Fruit fly (Drosophila melanogaster) whole organism, embryonic: ENCODE measurements around the gene Pdfr.

Source experiments
- CG10209 ChIP-seq: fragments of 200-800 bp; sonication (Bioruptor generic); optimal IDR thresholded peaks from 3 replicates; lab custom pipeline; 2017; ENCODE audit warnings: missing biosample characterization, mild to moderate bottlenecking, missing genetic modification characterization, missing genetic modification reagents
- CG10565 ChIP-seq: fragments of 200-800 bp; sonication (Bioruptor generic); optimal IDR thresholded peaks from 3 replicates; lab custom pipeline; 2016; ENCODE audit warnings: missing biosample characterization, mild to moderate bottlenecking, missing genetic modification characterization
- CG10979 ChIP-seq: fragments of 200-800 bp; sonication (Bioruptor generic); optimal IDR thresholded peaks from 2 replicates; lab custom pipeline; 2018; ENCODE audit warnings: missing biosample characterization, mild to moderate bottlenecking, missing genetic modification characterization, moderate library complexity
- CG11247 ChIP-seq: fragments of 200-800 bp; sonication (Bioruptor generic); IDR thresholded peaks from 2 replicates; pipeline ENCODE4 v1.3.6; 2022; ENCODE audit warnings: missing biosample characterization, missing genetic modification characterization
- CG11398 ChIP-seq: fragments of 200-800 bp; sonication (Bioruptor generic); optimal IDR thresholded peaks from 2 replicates; lab custom pipeline; 2016; ENCODE audit warnings: missing biosample characterization, missing genetic modification characterization
- CG15011 ChIP-seq: fragments of 200-800 bp; sonication (Bioruptor generic); optimal IDR thresholded peaks from 3 replicates; lab custom pipeline; 2018; ENCODE audit warnings: missing biosample characterization, mild to moderate bottlenecking, missing genetic modification characterization
- CG1603 ChIP-seq: fragments of 200-800 bp; sonication (Bioruptor generic); optimal IDR thresholded peaks from 2 replicates; lab custom pipeline; 2019; ENCODE audit warnings: missing biosample characterization, mild to moderate bottlenecking, missing genetic modification characterization, moderate library complexity
- CG16779 ChIP-seq: fragments of 200-800 bp; sonication (Bioruptor generic); IDR thresholded peaks from 2 replicates; pipeline ENCODE4 v1.3.6; 2022; ENCODE audit warnings: missing biosample characterization, missing genetic modification characterization
- CG17328 ChIP-seq: fragments of 200-800 bp; sonication (Bioruptor generic); IDR thresholded peaks from 2 replicates; pipeline ENCODE4 v1.3.6; 2022; ENCODE audit warnings: missing biosample characterization, missing genetic modification characterization
- CG17568 ChIP-seq: fragments of 200-800 bp; sonication (Bioruptor generic); optimal IDR thresholded peaks from 2 replicates; lab custom pipeline; 2018; ENCODE audit warnings: missing biosample characterization, mild to moderate bottlenecking, missing genetic modification characterization, moderate library complexity
- CG18262 ChIP-seq: fragments of 200-800 bp; optimal IDR thresholded peaks from 3 replicates; lab custom pipeline; 2019; ENCODE audit warnings: missing biosample characterization, mild to moderate bottlenecking, missing genetic modification characterization, moderate library complexity
- CG1832 ChIP-seq: fragments of 200-800 bp; sonication (Bioruptor generic); optimal IDR thresholded peaks from 2 replicates; lab custom pipeline; 2017; ENCODE audit warnings: missing biosample characterization, mild to moderate bottlenecking, missing genetic modification characterization, inconsistent platforms
- CG34422 ChIP-seq: fragments of 200-800 bp; sonication (Bioruptor generic); IDR thresholded peaks from 3 replicates; pipeline ENCODE4 v1.3.6; 2022; ENCODE audit warnings: missing biosample characterization, missing genetic modification characterization
- CG7372 ChIP-seq: fragments of 200-800 bp; sonication (Bioruptor generic); IDR thresholded peaks from 2 replicates; pipeline ENCODE4 v1.3.6; 2022; ENCODE audit warnings: missing biosample characterization, missing genetic modification characterization
- CG8388 ChIP-seq: fragments of 200-800 bp; sonication (Bioruptor generic); optimal IDR thresholded peaks from 2 replicates; lab custom pipeline; 2019; ENCODE audit warnings: missing biosample characterization, mild to moderate bottlenecking, missing genetic modification characterization, moderate library complexity
- CG9727 ChIP-seq: fragments of 200-800 bp; sonication (Bioruptor generic); optimal IDR thresholded peaks from 3 replicates; lab custom pipeline; 2017; ENCODE audit warnings: missing biosample characterization, mild to moderate bottlenecking, missing genetic modification characterization
- Dip3 ChIP-seq: fragments of 200-800 bp; sonication (Bioruptor generic); optimal IDR thresholded peaks from 3 replicates; lab custom pipeline; 2016; ENCODE audit warnings: missing biosample characterization, missing genetic modification characterization
- Dll ChIP-seq: fragments of 200-800 bp; sonication (Bioruptor generic); IDR thresholded peaks from 4 replicates; pipeline ENCODE4 v1.3.6; 2022; ENCODE audit warnings: missing biosample characterization, missing genetic modification characterization; ENCODE audit not compliant: partially characterized antibody
- Drgx ChIP-seq: fragments of 200-800 bp; sonication (Bioruptor generic); IDR thresholded peaks from 2 replicates; pipeline ENCODE4 v1.3.6; 2022; ENCODE audit warnings: missing biosample characterization, missing genetic modification characterization
- Fer2 ChIP-seq: fragments of 200-800 bp; sonication (Bioruptor generic); optimal IDR thresholded peaks from 2 replicates; lab custom pipeline; 2018; ENCODE audit warnings: missing biosample characterization, mild to moderate bottlenecking, missing genetic modification characterization, moderate library complexity
- HHEX ChIP-seq: fragments of 200-800 bp; sonication (Bioruptor generic); optimal IDR thresholded peaks from 3 replicates; lab custom pipeline; 2017; ENCODE audit warnings: missing biosample characterization, mild to moderate bottlenecking, missing genetic modification characterization, missing genetic modification reagents
- HmgD ChIP-seq: fragments of 200-800 bp; sonication (Bioruptor generic); optimal IDR thresholded peaks from 3 replicates; lab custom pipeline; 2016; ENCODE audit warnings: missing biosample characterization, missing genetic modification characterization
- Hmr ChIP-seq: fragments of 200-800 bp; sonication (Bioruptor generic); optimal IDR thresholded peaks from 3 replicates; lab custom pipeline; 2017; ENCODE audit warnings: mild to moderate bottlenecking, missing biosample characterization, missing genetic modification reagents, missing genetic modification characterization
- Hr39 ChIP-seq: fragments of >200 bp; optimal IDR thresholded peaks from 2 replicates; lab custom pipeline; 2017
- Kr ChIP-seq: fragments of 200-800 bp; sonication (Bioruptor generic); optimal IDR thresholded peaks from 2 replicates; lab custom pipeline; 2017; ENCODE audit warnings: missing biosample characterization, mild to moderate bottlenecking, missing genetic modification characterization
- Max ChIP-seq: fragments of 200-800 bp; sonication (Bioruptor generic); optimal IDR thresholded peaks from 2 replicates; lab custom pipeline; 2016; ENCODE audit warnings: missing biosample characterization, mild to moderate bottlenecking, missing genetic modification characterization
- Mes4 ChIP-seq: fragments of 200-800 bp; sonication (Bioruptor generic); optimal IDR thresholded peaks from 2 replicates; lab custom pipeline; 2016; ENCODE audit warnings: missing biosample characterization, missing genetic modification characterization
- Myb ChIP-seq: fragments of 200-800 bp; sonication (Bioruptor generic); optimal IDR thresholded peaks from 2 replicates; lab custom pipeline; 2016; ENCODE audit warnings: missing biosample characterization, missing genetic modification characterization
- Neu2 ChIP-seq: fragments of 200-800 bp; sonication (Bioruptor generic); optimal IDR thresholded peaks from 3 replicates; lab custom pipeline; 2016; ENCODE audit warnings: missing biosample characterization, missing genetic modification characterization, borderline replicate concordance
- Rfx ChIP-seq: fragments of 200-800 bp; sonication (Bioruptor generic); IDR thresholded peaks from 2 replicates; pipeline ENCODE4 v1.3.6; 2022; ENCODE audit warnings: missing biosample characterization, missing genetic modification characterization
- Sox102F ChIP-seq: fragments of 200-800 bp; sonication (Bioruptor generic); optimal IDR thresholded peaks from 2 replicates; lab custom pipeline; 2018; ENCODE audit warnings: missing biosample characterization, mild to moderate bottlenecking, missing genetic modification characterization, moderate library complexity
- Sry-δ ChIP-seq: fragments of 200-800 bp; sonication (Bioruptor generic); optimal IDR thresholded peaks from 2 replicates; lab custom pipeline; 2016; ENCODE audit warnings: missing biosample characterization, missing genetic modification characterization
- ato ChIP-seq: fragments of 200-800 bp; sonication (Bioruptor generic); IDR thresholded peaks from 2 replicates; pipeline ENCODE4 v1.3.6; 2022; ENCODE audit warnings: missing biosample characterization, missing genetic modification characterization; ENCODE audit not compliant: partially characterized antibody
- cwo ChIP-seq: fragments of 200-800 bp; sonication (Bioruptor generic); optimal IDR thresholded peaks from 3 replicates; lab custom pipeline; 2017; ENCODE audit warnings: missing biosample characterization, missing genetic modification characterization, mild to moderate bottlenecking, moderate library complexity, missing genetic modification reagents
- dmrt99B ChIP-seq: fragments of 200-800 bp; sonication (Bioruptor generic); optimal IDR thresholded peaks from 2 replicates; lab custom pipeline; 2018; ENCODE audit warnings: missing biosample characterization, mild to moderate bottlenecking, missing genetic modification characterization, moderate library complexity
- ems ChIP-seq: fragments of 200-800 bp; sonication (Bioruptor generic); optimal IDR thresholded peaks from 3 replicates; lab custom pipeline; 2016; ENCODE audit warnings: missing biosample characterization, missing genetic modification characterization
- esg ChIP-seq: fragments of 200-800 bp; sonication (Bioruptor generic); conservative IDR thresholded peaks from 2 replicates; pipeline ENCODE4 v1.3.6; 2022; ENCODE audit warnings: missing biosample characterization, missing genetic modification characterization
- gem ChIP-seq: fragments of 200-800 bp; sonication (Bioruptor generic); optimal IDR thresholded peaks from 2 replicates; lab custom pipeline; 2019; ENCODE audit warnings: missing biosample characterization, mild to moderate bottlenecking, missing genetic modification characterization, moderate library complexity
- jumu ChIP-seq: fragments of 200-800 bp; sonication (Bioruptor generic); optimal IDR thresholded peaks from 3 replicates; lab custom pipeline; 2016; ENCODE audit warnings: missing biosample characterization, missing genetic modification characterization
- knrl ChIP-seq: fragments of 200-800 bp; sonication (Bioruptor generic); IDR thresholded peaks from 3 replicates; pipeline ENCODE4 v1.3.6; 2022; ENCODE audit warnings: missing biosample characterization, missing genetic modification characterization; ENCODE audit not compliant: partially characterized antibody
- rib ChIP-seq: fragments of 200-800 bp; sonication (Bioruptor generic); IDR thresholded peaks from 2 replicates; pipeline ENCODE4 v1.3.6; 2022; ENCODE audit warnings: missing biosample characterization, missing genetic modification characterization
- sc ChIP-seq, 3 experiments: fragments of >200 bp in 2 of 3; fragments of 200-800 bp in 1 of 3; sonication (Bioruptor generic) in 1 of 3; optimal IDR thresholded peaks; 2 replicates in 2 of 3; 3 replicates in 1 of 3; lab custom pipeline; 2017; ENCODE audit warnings: mild to moderate bottlenecking in 1 of 3, missing biosample characterization in 1 of 3, missing genetic modification characterization in 1 of 3, missing genetic modification reagents in 1 of 3
- sisA ChIP-seq: fragments of 200-800 bp; sonication (Bioruptor generic); IDR thresholded peaks from 2 replicates; pipeline ENCODE4 v1.3.6; 2022; ENCODE audit warnings: missing biosample characterization, missing genetic modification characterization
- so ChIP-seq: fragments of 200-800 bp; sonication (Bioruptor generic); IDR thresholded peaks from 3 replicates; pipeline ENCODE4 v1.3.6; 2022; ENCODE audit warnings: missing biosample characterization, missing genetic modification characterization
- tgo ChIP-seq: fragments of 200-800 bp; sonication (Bioruptor generic); IDR thresholded peaks from 3 replicates; pipeline ENCODE4 v1.3.6; 2022; ENCODE audit warnings: missing biosample characterization, missing genetic modification characterization
- ttk ChIP-seq: fragments of 200-800 bp; sonication (Bioruptor generic); IDR thresholded peaks from 2 replicates; pipeline ENCODE4 v2.1.2; 2022; ENCODE audit warnings: missing biosample characterization, missing genetic modification characterization
- wdn ChIP-seq: fragments of 200-800 bp; sonication (Bioruptor generic); IDR thresholded peaks from 2 replicates; pipeline ENCODE4 v1.3.6; 2022; ENCODE audit warnings: missing biosample characterization, missing genetic modification characterization
- zen ChIP-seq: fragments of 200-800 bp; sonication (Bioruptor generic); optimal IDR thresholded peaks from 3 replicates; lab custom pipeline; 2018; ENCODE audit warnings: missing biosample characterization, mild to moderate bottlenecking, missing genetic modification characterization, moderate library complexity
- zen2 ChIP-seq: fragments of 200-800 bp; sonication (Bioruptor generic); IDR thresholded peaks from 3 replicates; pipeline ENCODE4 v1.3.6; 2022; ENCODE audit warnings: missing biosample characterization, missing genetic modification characterization; ENCODE audit not compliant: partially characterized antibody
- zfh1 ChIP-seq: fragments of 200-800 bp; sonication (Bioruptor generic); IDR thresholded peaks from 3 replicates; pipeline ENCODE4 v1.3.6; 2022; ENCODE audit warnings: missing biosample characterization, missing genetic modification characterization
- zfh2 ChIP-seq: fragments of 200-800 bp; sonication (Bioruptor generic); optimal IDR thresholded peaks from 2 replicates; lab custom pipeline; 2016; ENCODE audit warnings: missing biosample characterization, missing genetic modification characterization

Pdfr gene

DNA sequence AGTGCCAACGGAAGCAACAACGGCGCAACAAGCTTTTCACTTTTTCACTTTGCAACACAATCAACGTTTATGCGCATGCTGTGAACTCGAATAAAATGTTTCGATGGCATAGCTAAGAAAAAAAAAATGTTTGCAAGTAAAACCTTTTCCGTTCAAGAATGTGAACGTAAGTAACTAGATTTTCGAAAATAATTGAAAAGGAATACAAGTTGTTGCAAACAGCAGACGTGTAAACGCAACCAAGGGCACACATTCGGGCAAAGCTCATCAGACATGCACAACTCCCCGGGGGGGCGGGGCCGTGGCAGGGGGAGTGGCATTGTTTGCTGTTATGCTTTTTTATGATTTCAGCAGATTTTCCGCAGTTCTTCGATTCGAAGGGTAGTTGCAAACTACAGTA lies 33.6 kb upstream of the Pdfr start:
- no peak for TF ChIP-seq zen2 (GFP tag; lab: Robert Waterston, UW)
- no peak for TF ChIP-seq Rfx (GFP tag; lab: Robert Waterston, UW)
- TF ChIP-seq rib (GFP tag; lab: Robert Waterston, UW) = no peak
- no peak for TF ChIP-seq wdn (GFP tag; lab: Robert Waterston, UW)
- no peak for TF ChIP-seq Dll (GFP tag; lab: Robert Waterston, UW)
- TF ChIP-seq HHEX (GFP tag; lab: Kevin White, UChicago) = no peak
- peak; percentile 40 for TF ChIP-seq gem (tag; lab: Kevin White, UChicago)
- peak; percentile 24 for TF ChIP-seq CG1603 (tag; lab: Kevin White, UChicago)
- TF ChIP-seq zen (tag; lab: Kevin White, UChicago) = no peak
- no peak for TF ChIP-seq knrl
- peak; percentile 25 for TF ChIP-seq dmrt99B
- no peak for TF ChIP-seq HmgD
- TF ChIP-seq Hr39 (lab: Kevin White, UChicago) = peak; percentile 51
- no peak for TF ChIP-seq Fer2 (tag; lab: Kevin White, UChicago)
- peak; percentile 17 for TF ChIP-seq CG10979 (tag; lab: Kevin White, UChicago)
- no peak for TF ChIP-seq cwo
- no peak for TF ChIP-seq CG11398 (GFP tag; lab: Kevin White, UChicago)
- TF ChIP-seq Dip3 (GFP tag; lab: Kevin White, UChicago) = no peak
- TF ChIP-seq Drgx (GFP tag; lab: Robert Waterston, UW) = peak; percentile 45
- no peak for TF ChIP-seq zfh2
- TF ChIP-seq Myb (GFP tag; lab: Kevin White, UChicago) = no peak
- no peak for TF ChIP-seq CG15011
- TF ChIP-seq CG17328 (GFP tag; lab: Robert Waterston, UW) = 0 out of 2 replicates have a peak, but pooled peaks have one; percentile 21
- no peak for TF ChIP-seq CG1832 (GFP tag; lab: Kevin White, UChicago)
- TF ChIP-seq CG16779 (GFP tag; lab: Robert Waterston, UW) = no peak
- no peak for TF ChIP-seq ems
- no peak for TF ChIP-seq Mes4 (GFP tag; lab: Kevin White, UChicago)
- no peak for TF ChIP-seq CG7372 (GFP tag; lab: Robert Waterston, UW)
- no peak for TF ChIP-seq Neu2 (GFP tag; lab: Kevin White, UChicago)
- 0 out of 3 replicates have a peak, but pooled peaks have one; percentile 36 for TF ChIP-seq tgo (GFP tag; lab: Robert Waterston, UW)
- TF ChIP-seq esg (GFP tag; lab: Robert Waterston, UW) = no peak
- 0 out of 2 replicates have a peak, but pooled peaks have one; percentile 22 for TF ChIP-seq sisA
- no peak for TF ChIP-seq so
- TF ChIP-seq Sry-δ = no peak
- no peak for TF ChIP-seq Kr (GFP tag; lab: Kevin White, UChicago)
- no peak for TF ChIP-seq CG17568
- TF ChIP-seq Sox102F (GFP tag; lab: Kevin White, UChicago) = peak; percentile 36
- TF ChIP-seq Max (GFP tag; lab: Kevin White, UChicago) = no peak
- no peak for TF ChIP-seq CG34422 (GFP tag; lab: Robert Waterston, UW)
- no peak for TF ChIP-seq CG11247
- no peak for TF ChIP-seq sc (optimal IDR thresholded peaks at IDR 0.05; lab: Kevin White, UChicago)
- no peak for TF ChIP-seq sc (GFP tag; optimal IDR thresholded peaks at IDR 0.05; lab: Kevin White, UChicago)
- TF ChIP-seq ttk (GFP tag; lab: Robert Waterston, UW) = no peak
- TF ChIP-seq zfh1 (GFP tag; lab: Robert Waterston, UW) = 0 out of 3 replicates have a peak, but pooled peaks have one; percentile 38
- TF ChIP-seq CG10209 (GFP tag; lab: Kevin White, UChicago) = no peak
- no peak for TF ChIP-seq ato (GFP tag; lab: Robert Waterston, UW)
- no peak for TF ChIP-seq jumu
- peak; percentile 16 for TF ChIP-seq CG8388 (GFP tag; lab: Kevin White, UChicago)
- peak; percentile 3 for TF ChIP-seq CG18262 (tag; lab: Kevin White, UChicago)
- TF ChIP-seq CG9727 (GFP tag; lab: Kevin White, UChicago) = peak; percentile 12
- peak; percentile 14 for TF ChIP-seq Hmr (GFP tag; lab: Kevin White, UChicago)
- no peak for TF ChIP-seq CG10565 (GFP tag; lab: Kevin White, UChicago)
